Worm (Caenorhabditis elegans): Measurements from ENCODE around the gene cwf-19L2.

cwf-19L2 gene

ce11 chrIII:7287503-7287902 is 5.9 kb upstream of the cwf-19L2 start, which contains the start of gene ykt-6:
Gene ykt-6, minus strand, starts transcription at chrIII:7287603.
- TF ChIP-seq tra-4 (tag; optimal IDR thresholded peaks at IDR 0.05) (no peak), hnd-1 (tag; optimal IDR thresholded peaks at IDR 0.05) (no peak), tbx-11 (GFP tag; IDR thresholded peaks at IDR 0.05) (no peak), ceh-13 (GFP tag; optimal IDR thresholded peaks at IDR 0.05) (no peak), sea-1 (GFP tag; conservative IDR thresholded peaks at IDR 0.05) (no peak), B0310.2 (tag; optimal IDR thresholded peaks at IDR 0.05) (no peak), hmbx-1 (tag; optimal IDR thresholded peaks at IDR 0.05) (no peak), hmg-4 (GFP tag; optimal IDR thresholded peaks at IDR 0.05) (no peak), aly-1 (tag; optimal IDR thresholded peaks at IDR 0.05) (no peak), tbx-37 (GFP tag; conservative IDR thresholded peaks at IDR 0.05) (no peak), scrt-1 (GFP tag; IDR thresholded peaks at IDR 0.05) (no peak), flt-1 (GFP tag; IDR thresholded peaks at IDR 0.05) (no peak), F13C5.2 (tag; optimal IDR thresholded peaks at IDR 0.05) (no peak), ceh-36 (tag; optimal IDR thresholded peaks at IDR 0.05) (no peak), pes-1 (GFP tag; IDR thresholded peaks at IDR 0.05) (no peak), ets-7 (tag; optimal IDR thresholded peaks at IDR 0.05) (no peak), ama-1 (optimal IDR thresholded peaks at IDR 0.05) (no peak)

ce11 chrIII:7290462-7290861 is 3.0 kb upstream of the cwf-19L2 start, which contains the start of gene algn-11:
Gene algn-11, minus strand, starts transcription at chrIII:7290562.
- TF ChIP-seq ama-1 (optimal IDR thresholded peaks at IDR 0.05) = no peak
- no peak for TF ChIP-seq flt-1 (GFP tag; IDR thresholded peaks at IDR 0.05)
- TF ChIP-seq hnd-1 (tag; optimal IDR thresholded peaks at IDR 0.05) = no peak
- TF ChIP-seq ceh-13 (GFP tag; optimal IDR thresholded peaks at IDR 0.05) = no peak
- no peak for TF ChIP-seq tbx-11 (GFP tag; IDR thresholded peaks at IDR 0.05)
- TF ChIP-seq scrt-1 (GFP tag; IDR thresholded peaks at IDR 0.05) = no peak
- TF ChIP-seq hmbx-1 (tag; optimal IDR thresholded peaks at IDR 0.05) = no peak
- no peak for TF ChIP-seq B0310.2 (tag; optimal IDR thresholded peaks at IDR 0.05)
- TF ChIP-seq hmg-4 (GFP tag; optimal IDR thresholded peaks at IDR 0.05) = no peak
- no peak for TF ChIP-seq ets-7 (tag; optimal IDR thresholded peaks at IDR 0.05)
- TF ChIP-seq ceh-36 (tag; optimal IDR thresholded peaks at IDR 0.05) = no peak
- TF ChIP-seq aly-1 (tag; optimal IDR thresholded peaks at IDR 0.05) = no peak
- no peak for TF ChIP-seq F13C5.2 (tag; optimal IDR thresholded peaks at IDR 0.05)

ce11 chrIII:7291216-7291615 is 2.2 kb upstream of the cwf-19L2 start:
- TF ChIP-seq tra-4 (tag; optimal IDR thresholded peaks at IDR 0.05) (no peak), ama-1 (optimal IDR thresholded peaks at IDR 0.05) (no peak), tbx-11 (GFP tag; IDR thresholded peaks at IDR 0.05) (no peak), hnd-1 (tag; optimal IDR thresholded peaks at IDR 0.05) (no peak), F13C5.2 (tag; optimal IDR thresholded peaks at IDR 0.05) (no peak), flt-1 (GFP tag; IDR thresholded peaks at IDR 0.05) (no peak), tbx-37 (GFP tag; conservative IDR thresholded peaks at IDR 0.05) (no peak), hmg-4 (GFP tag; optimal IDR thresholded peaks at IDR 0.05) (no peak), hmbx-1 (tag; optimal IDR thresholded peaks at IDR 0.05) (no peak)

ce11 chrIII:7292569-7292968 is 865 bp upstream of the cwf-19L2 start:
- TF ChIP-seq flt-1 (GFP tag; IDR thresholded peaks at IDR 0.05) (no peak), ets-7 (tag; optimal IDR thresholded peaks at IDR 0.05) (no peak), ceh-13 (GFP tag; optimal IDR thresholded peaks at IDR 0.05) (no peak), pes-1 (GFP tag; IDR thresholded peaks at IDR 0.05) (no peak), F13C5.2 (tag; optimal IDR thresholded peaks at IDR 0.05) (no peak), tbx-37 (GFP tag; conservative IDR thresholded peaks at IDR 0.05) (no peak), ama-1 (optimal IDR thresholded peaks at IDR 0.05) (no peak), ceh-36 (tag; optimal IDR thresholded peaks at IDR 0.05) (no peak), tbx-11 (GFP tag; IDR thresholded peaks at IDR 0.05) (no peak), hmg-4 (GFP tag; optimal IDR thresholded peaks at IDR 0.05) (no peak), tra-4 (tag; optimal IDR thresholded peaks at IDR 0.05) (no peak), hnd-1 (tag; optimal IDR thresholded peaks at IDR 0.05) (no peak), aly-1 (tag; optimal IDR thresholded peaks at IDR 0.05) (no peak), hmbx-1 (tag; optimal IDR thresholded peaks at IDR 0.05) (no peak), B0310.2 (tag; optimal IDR thresholded peaks at IDR 0.05) (no peak), scrt-1 (GFP tag; IDR thresholded peaks at IDR 0.05) (no peak), sea-1 (GFP tag; conservative IDR thresholded peaks at IDR 0.05) (no peak)

ce11 chrIII:7296092-7296668 is 2.7 kb downstream of the cwf-19L2 start:
- TF ChIP-seq ets-7 (tag; optimal IDR thresholded peaks at IDR 0.05) (no peak), tra-4 (tag; optimal IDR thresholded peaks at IDR 0.05) (no peak), ceh-13 (GFP tag; optimal IDR thresholded peaks at IDR 0.05) (no peak), pes-1 (GFP tag; IDR thresholded peaks at IDR 0.05) (no peak)

- no peak for TF ChIP-seq F13C5.2 (tag; optimal IDR thresholded peaks at IDR 0.05)
- TF ChIP-seq hmg-4 (GFP tag; optimal IDR thresholded peaks at IDR 0.05) = no peak
- no peak for TF ChIP-seq ceh-36 (tag; optimal IDR thresholded peaks at IDR 0.05)
- TF ChIP-seq sea-1 (GFP tag; conservative IDR thresholded peaks at IDR 0.05) = no peak
- TF ChIP-seq hmbx-1 (tag; optimal IDR thresholded peaks at IDR 0.05) = no peak
- no peak for TF ChIP-seq tra-4 (tag; optimal IDR thresholded peaks at IDR 0.05)
- TF ChIP-seq B0310.2 (tag; optimal IDR thresholded peaks at IDR 0.05) = no peak
- no peak for TF ChIP-seq aly-1 (tag; optimal IDR thresholded peaks at IDR 0.05)
- TF ChIP-seq tbx-37 (GFP tag; conservative IDR thresholded peaks at IDR 0.05) = no peak
- TF ChIP-seq pes-1 (GFP tag; IDR thresholded peaks at IDR 0.05) = no peak
- TF ChIP-seq ama-1 (optimal IDR thresholded peaks at IDR 0.05) = no peak
- no peak for TF ChIP-seq flt-1 (GFP tag; IDR thresholded peaks at IDR 0.05)
- no peak for TF ChIP-seq hnd-1 (tag; optimal IDR thresholded peaks at IDR 0.05)
- TF ChIP-seq ets-7 (tag; optimal IDR thresholded peaks at IDR 0.05) = no peak
- no peak for TF ChIP-seq ceh-13 (GFP tag; optimal IDR thresholded peaks at IDR 0.05)
- no peak for TF ChIP-seq scrt-1 (GFP tag; IDR thresholded peaks at IDR 0.05)
- no peak for TF ChIP-seq tbx-11 (GFP tag; IDR thresholded peaks at IDR 0.05)
Measured at ce11 chrIII:7297045-7297680, 3.7 kb downstream of the cwf-19L2 start.

ce11 chrIII:7298045-7298444 is 4.6 kb downstream of the cwf-19L2 start:
- no peak for TF ChIP-seq pes-1 (GFP tag; IDR thresholded peaks at IDR 0.05)
- no peak for TF ChIP-seq scrt-1 (GFP tag; IDR thresholded peaks at IDR 0.05)
- TF ChIP-seq B0310.2 (tag; optimal IDR thresholded peaks at IDR 0.05) = no peak
- TF ChIP-seq flt-1 (GFP tag; IDR thresholded peaks at IDR 0.05) = no peak
- no peak for TF ChIP-seq ceh-36 (tag; optimal IDR thresholded peaks at IDR 0.05)
- no peak for TF ChIP-seq hmg-4 (GFP tag; optimal IDR thresholded peaks at IDR 0.05)
- no peak for TF ChIP-seq hnd-1 (tag; optimal IDR thresholded peaks at IDR 0.05)
- no peak for TF ChIP-seq ama-1 (optimal IDR thresholded peaks at IDR 0.05)
- TF ChIP-seq hmbx-1 (tag; optimal IDR thresholded peaks at IDR 0.05) = no peak
- no peak for TF ChIP-seq sea-1 (GFP tag; conservative IDR thresholded peaks at IDR 0.05)
- no peak for TF ChIP-seq tra-4 (tag; optimal IDR thresholded peaks at IDR 0.05)
- no peak for TF ChIP-seq aly-1 (tag; optimal IDR thresholded peaks at IDR 0.05)
- no peak for TF ChIP-seq tbx-37 (GFP tag; conservative IDR thresholded peaks at IDR 0.05)

All from whole organism, early embryonic.